Worm (Caenorhabditis elegans): ENCODE results near the gene mbk-1.

The mbk-1 gene

DNA sequence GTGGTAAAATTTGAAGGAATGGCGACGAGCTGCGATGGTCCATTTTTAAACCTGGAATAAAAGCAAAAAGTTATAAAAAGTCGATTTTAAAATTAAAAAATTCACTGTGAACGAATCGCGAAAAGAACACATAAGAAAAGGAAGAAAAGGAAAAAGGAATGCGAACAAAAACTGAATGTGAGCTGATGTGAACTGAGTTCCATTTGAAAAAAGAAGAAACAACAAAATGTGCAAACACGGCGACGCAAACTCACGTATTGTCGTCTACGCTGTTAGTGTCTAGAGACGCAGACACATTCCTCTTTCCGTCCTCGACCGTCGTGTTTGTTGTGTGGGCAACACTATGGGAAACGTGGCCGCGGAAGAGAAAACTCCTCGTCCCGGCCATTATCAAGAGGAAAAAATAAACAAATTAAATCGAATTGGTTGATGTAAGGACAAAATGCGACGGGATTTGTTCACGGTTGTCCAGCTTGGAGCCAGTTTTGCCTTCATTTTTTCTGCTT, 29.4 kb upstream of the mbk-1 start, which contains the start of the genes C27C12.1 and C27C12.4 (continued):
- TF ChIP-seq Y48G9A.11 (GFP tag; IDR thresholded peaks at IDR 0.05): no peak
- TF ChIP-seq lin-39 (tag; optimal IDR thresholded peaks at IDR 0.05): no peak
- TF ChIP-seq jun-1 (tag; optimal IDR thresholded peaks at IDR 0.05): no peak
- peak; percentile 71 for TF ChIP-seq dpl-1 (GFP tag; optimal IDR thresholded peaks at IDR 0.05)
- no peak for TF ChIP-seq mxl-2 (GFP tag; conservative IDR thresholded peaks at IDR 0.05)
- peak; percentile 73 for TF ChIP-seq T20F7.1 (GFP tag; optimal IDR thresholded peaks at IDR 0.05)
- TF ChIP-seq nhr-6 (tag; optimal IDR thresholded peaks at IDR 0.05): peak; percentile 76
- TF ChIP-seq Y105C5A.15 (GFP tag; IDR thresholded peaks at IDR 0.05): no peak
- TF ChIP-seq mxl-3 (GFP tag; optimal IDR thresholded peaks at IDR 0.05): peak; percentile 90
- TF ChIP-seq F44E2.7 (GFP tag; IDR thresholded peaks at IDR 0.05): no peak
- no peak for TF ChIP-seq F49E8.2 (tag; optimal IDR thresholded peaks at IDR 0.05; ENCODE audit: borderline replicate concordance)
- no peak for TF ChIP-seq nhr-111 (GFP tag; optimal IDR thresholded peaks at IDR 0.05)
- TF ChIP-seq lin-38 (GFP tag; IDR thresholded peaks at IDR 0.05): no peak; the same call in 1 of the 2 replicates
- peak; percentile 90 for TF ChIP-seq hlh-11 (tag; optimal IDR thresholded peaks at IDR 0.05)
- no peak for TF ChIP-seq ces-1 (GFP tag; optimal IDR thresholded peaks at IDR 0.05)
- TF ChIP-seq lir-3 (tag; optimal IDR thresholded peaks at IDR 0.05): no peak
- peak; percentile 22 for TF ChIP-seq zag-1 (tag; optimal IDR thresholded peaks at IDR 0.05)
- no peak for TF ChIP-seq F10B5.3 (tag; optimal IDR thresholded peaks at IDR 0.05)
- TF ChIP-seq nhr-28 (tag; optimal IDR thresholded peaks at IDR 0.05): peak; percentile 90
- TF ChIP-seq unc-130 (GFP tag; optimal IDR thresholded peaks at IDR 0.05): peak; percentile 33
- TF ChIP-seq dmd-9 (GFP tag; IDR thresholded peaks at IDR 0.05): 0 out of 2 replicates have a peak, but pooled peaks have one; percentile 18
- TF ChIP-seq aly-2 (tag; optimal IDR thresholded peaks at IDR 0.05): no peak
- TF ChIP-seq saeg-2 (GFP tag; IDR thresholded peaks at IDR 0.05): 0 out of 2 replicates have a peak, but pooled peaks have one; percentile 19
- TF ChIP-seq tag-97 (GFP tag; IDR thresholded peaks at IDR 0.05): no peak
- TF ChIP-seq dmd-6 (GFP tag; IDR thresholded peaks at IDR 0.05): peak; percentile 84
- TF ChIP-seq zfp-2 (tag; optimal IDR thresholded peaks at IDR 0.05): no peak
- TF ChIP-seq zip-11 (GFP tag; IDR thresholded peaks at IDR 0.05): no peak
- peak; percentile 92 for TF ChIP-seq hmg-1.1 (GFP tag; IDR thresholded peaks at IDR 0.05)
- TF ChIP-seq T26A8.4 (GFP tag; IDR thresholded peaks at IDR 0.05): peak; percentile 69
- no peak for TF ChIP-seq pqm-1 (tag; optimal IDR thresholded peaks at IDR 0.05)
- no peak for TF ChIP-seq mep-1 (tag; optimal IDR thresholded peaks at IDR 0.05)
- TF ChIP-seq daf-19 (GFP tag; conservative IDR thresholded peaks at IDR 0.05): no peak
- TF ChIP-seq ZK337.2 (GFP tag; IDR thresholded peaks at IDR 0.05): no peak
- no peak for TF ChIP-seq daf-12 (tag; optimal IDR thresholded peaks at IDR 0.05)
- TF ChIP-seq nhr-77 (tag; optimal IDR thresholded peaks at IDR 0.05): peak; percentile 88
- TF ChIP-seq fkh-10 (GFP tag; optimal IDR thresholded peaks at IDR 0.05): peak; percentile 78
- no peak for TF ChIP-seq Y5F2A.4 (GFP tag; optimal IDR thresholded peaks at IDR 0.05)
- TF ChIP-seq rbr-2 (tag; optimal IDR thresholded peaks at IDR 0.05): peak; percentile 86
- no peak for TF ChIP-seq pha-4 (GFP tag; IDR thresholded peaks at IDR 0.05)
- peak; percentile 92 for TF ChIP-seq pha-4 (tag; optimal IDR thresholded peaks at IDR 0.05)
- TF ChIP-seq zfp-3 (GFP tag; conservative IDR thresholded peaks at IDR 0.05): no peak
- no peak for TF ChIP-seq Y75B8A.6 (GFP tag; IDR thresholded peaks at IDR 0.05)
- TF ChIP-seq vab-7 (GFP tag; IDR thresholded peaks at IDR 0.05): no peak
- peak; percentile 57 for TF ChIP-seq ztf-7 (tag; optimal IDR thresholded peaks at IDR 0.05)
- TF ChIP-seq ceh-62 (tag; optimal IDR thresholded peaks at IDR 0.05): no peak
- TF ChIP-seq F37D6.2 (tag; optimal IDR thresholded peaks at IDR 0.05): peak; percentile 58
- TF ChIP-seq nhr-42 (GFP tag; IDR thresholded peaks at IDR 0.05): 0 out of 2 replicates have a peak, but pooled peaks have one; percentile 40
- TF ChIP-seq snpc-4 (tag; optimal IDR thresholded peaks at IDR 0.05): no peak
- TF ChIP-seq lin-1 (GFP tag; IDR thresholded peaks at IDR 0.05): peak; percentile 35; the same call in 1 of the 2 replicates
- TF ChIP-seq lin-29 (GFP tag; IDR thresholded peaks at IDR 0.05): no peak
- no peak for TF ChIP-seq skn-1 (tag; optimal IDR thresholded peaks at IDR 0.05)
- TF ChIP-seq D1046.2 (GFP tag; IDR thresholded peaks at IDR 0.05): no peak
